Worm (Caenorhabditis elegans) whole organism, L3 larva: ENCODE data around the gene elo-7.

Experiments
- nfya-1 ChIP-seq: sonication (generic microtip); optimal IDR thresholded peaks from 2 replicates; lab custom pipeline; 2017; ENCODE audit warnings: missing genetic modification characterization, mild to moderate bottlenecking, missing compliant biosample characterization, antibody characterized with exemption, moderate library complexity; ENCODE audit not compliant: insufficient read depth
- skn-1 ChIP-seq: fragments of 150-350 bp; optimal IDR thresholded peaks from 2 replicates; lab custom pipeline; 2014; ENCODE audit warnings: missing biosample characterization, missing genetic modification characterization
- snpc-4 ChIP-seq: fragments of 150-350 bp; optimal IDR thresholded peaks from 2 replicates; lab custom pipeline; 2014; ENCODE audit warnings: missing biosample characterization, missing genetic modification characterization

DNA sequence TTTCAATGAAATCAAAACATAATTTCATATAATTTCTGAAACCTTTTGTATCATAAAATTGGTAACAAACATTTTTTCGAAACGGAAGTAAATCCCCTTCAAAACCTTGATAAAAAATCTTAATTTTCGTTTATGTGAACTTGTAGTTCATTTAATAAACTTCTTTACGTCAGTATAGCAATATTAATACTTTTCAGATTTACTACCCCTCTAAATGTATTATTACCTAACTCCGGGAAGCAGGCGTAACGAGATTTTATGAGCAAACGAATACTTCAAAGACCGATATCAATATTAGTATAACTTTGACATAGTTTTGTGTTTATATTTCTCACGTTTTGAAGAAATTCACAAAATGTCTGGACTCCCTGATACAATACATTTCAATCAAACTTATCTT lies 41.4 kb upstream of the elo-7 start, which contains the start of gene sru-1:
- TF ChIP-seq skn-1 (tag; lab: Kevin White, UChicago), result no peak
- no peak for TF ChIP-seq nfya-1 (tag; lab: Kevin White, UChicago)
- TF ChIP-seq snpc-4, result no peak
